Worm (Caenorhabditis elegans) whole organism, L1 larva: ENCODE measurements around the gene rnf-113.
A peak's percentile ranks its signal among the peaks of the same experiment; 100 is the strongest.

ENCODE experiments used
- C16A3.4 ChIP-seq: fragments of 150-350 bp; optimal IDR thresholded peaks from 2 replicates; lab custom pipeline; 2014; ENCODE audit warnings: missing biosample characterization, missing genetic modification characterization
- Y116A8C.19 ChIP-seq: sonication (generic microtip); optimal IDR thresholded peaks from 2 replicates; lab custom pipeline; 2016; ENCODE audit warnings: missing compliant biosample characterization, missing genetic modification characterization, borderline replicate concordance
- alr-1 ChIP-seq: fragments of 200-800 bp; sonication (Bioruptor generic); optimal IDR thresholded peaks from 2 replicates; lab custom pipeline; 2018; ENCODE audit warnings: borderline replicate concordance, mild to moderate bottlenecking, missing genetic modification characterization, missing compliant biosample characterization
- aly-2 ChIP-seq: fragments of 150-350 bp; optimal IDR thresholded peaks from 2 replicates; lab custom pipeline; 2014; ENCODE audit warnings: missing biosample characterization, missing genetic modification characterization
- blmp-1 ChIP-seq: fragments of 150-350 bp; optimal IDR thresholded peaks from 2 replicates; lab custom pipeline; 2014; ENCODE audit warnings: missing biosample characterization, missing genetic modification characterization
- ceh-63 ChIP-seq: fragments of 200-800 bp; sonication (Bioruptor generic); optimal IDR thresholded peaks from 2 replicates; lab custom pipeline; 2018; ENCODE audit warnings: mild to moderate bottlenecking, missing genetic modification characterization, missing compliant biosample characterization
- ceh-8 ChIP-seq: fragments of 200-800 bp; sonication (Bioruptor generic); optimal IDR thresholded peaks from 2 replicates; lab custom pipeline; 2018; ENCODE audit warnings: mild to moderate bottlenecking, missing genetic modification characterization, moderate library complexity, missing compliant biosample characterization
- dsc-1 ChIP-seq: sonication (generic microtip); optimal IDR thresholded peaks from 2 replicates; lab custom pipeline; 2016; ENCODE audit warnings: mild to moderate bottlenecking, missing genetic modification characterization, missing compliant biosample characterization
- efl-1 ChIP-seq, 4 experiments: fragments of 150-350 bp; optimal IDR thresholded peaks in 3 of 4; peaks in 1 of 4; 1 replicate in 1 of 4; 2 replicates in 3 of 4; lab custom pipeline; 2014; ENCODE audit warnings: missing biosample characterization in 2 of 4, missing genetic modification characterization in 2 of 4, missing genetic modification reagents in 2 of 4
- efl-3 ChIP-seq: fragments of 200-800 bp; sonication (Bioruptor generic); optimal IDR thresholded peaks from 2 replicates; lab custom pipeline; 2018; ENCODE audit warnings: mild to moderate bottlenecking, missing genetic modification characterization, missing compliant biosample characterization
- elt-3 ChIP-seq, 6 experiments: fragments of 150-350 bp in 1 of 6; sonication (generic microtip); optimal IDR thresholded peaks; 2 replicates each; lab custom pipeline; 2017 to 2018; ENCODE audit warnings: missing biosample characterization in 6 of 6, missing genetic modification characterization in 6 of 6, inconsistent platforms in 1 of 6
- fkh-10 ChIP-seq: sonication (generic microtip); optimal IDR thresholded peaks from 2 replicates; lab custom pipeline; 2017; ENCODE audit warnings: missing biosample characterization, missing genetic modification reagents, missing genetic modification characterization
- fos-1 ChIP-seq: fragments of 150-350 bp; optimal IDR thresholded peaks from 2 replicates; lab custom pipeline; 2014; ENCODE audit warnings: missing biosample characterization, missing genetic modification characterization
- grh-1 ChIP-seq: fragments of 200-800 bp; sonication (Bioruptor generic); IDR thresholded peaks from 2 replicates; pipeline ENCODE4 v1.3.6; 2022; ENCODE audit warnings: missing genetic modification reagents, missing genetic modification characterization, missing compliant biosample characterization
- hlh-17 ChIP-seq: fragments of 200-800 bp; sonication (Bioruptor generic); optimal IDR thresholded peaks from 2 replicates; lab custom pipeline; 2018; ENCODE audit warnings: missing genetic modification characterization, mild to moderate bottlenecking, missing compliant biosample characterization, moderate library complexity, borderline replicate concordance
- irx-1 ChIP-seq: sonication (generic microtip); optimal IDR thresholded peaks from 2 replicates; lab custom pipeline; 2016; ENCODE audit warnings: missing genetic modification characterization, missing compliant biosample characterization
- isw-1 ChIP-seq: fragments of 200-800 bp; sonication (Bioruptor generic); IDR thresholded peaks from 2 replicates; pipeline ENCODE4 v1.3.6; 2022; ENCODE audit warnings: missing genetic modification characterization, missing compliant biosample characterization
- jun-1 ChIP-seq: fragments of 150-350 bp; optimal IDR thresholded peaks from 2 replicates; lab custom pipeline; 2014; ENCODE audit warnings: missing biosample characterization, missing genetic modification reagents, missing genetic modification characterization
- lin-13 ChIP-seq: fragments of 150-350 bp; optimal IDR thresholded peaks from 2 replicates; lab custom pipeline; 2014; ENCODE audit warnings: missing biosample characterization, missing genetic modification reagents, missing genetic modification characterization
- lin-14 ChIP-seq: fragments of 200-800 bp; sonication (Bioruptor generic); optimal IDR thresholded peaks from 2 replicates; lab custom pipeline; 2018; ENCODE audit warnings: mild to moderate bottlenecking, missing genetic modification characterization, moderate library complexity, missing compliant biosample characterization
- lin-15B ChIP-seq: fragments of 150-350 bp; sonication (generic microtip); optimal IDR thresholded peaks from 3 replicates; lab custom pipeline; 2014; ENCODE audit warnings: missing biosample characterization, missing genetic modification characterization
- lin-39 ChIP-seq: fragments of 150-350 bp; optimal IDR thresholded peaks from 2 replicates; lab custom pipeline; 2014; ENCODE audit warnings: missing biosample characterization, missing genetic modification reagents, missing genetic modification characterization
- lsy-2 ChIP-seq, 2 experiments: fragments of 150-350 bp; optimal IDR thresholded peaks; 2 replicates each; lab custom pipeline; 2014; ENCODE audit warnings: missing biosample characterization in 2 of 2, missing genetic modification characterization in 2 of 2
- mab-9 ChIP-seq: fragments of 200-800 bp; sonication (Bioruptor generic); IDR thresholded peaks from 2 replicates; pipeline ENCODE4 v1.3.6; 2022; ENCODE audit warnings: missing genetic modification reagents, missing genetic modification characterization, missing compliant biosample characterization
- mdl-1 ChIP-seq, 2 experiments: fragments of 150-350 bp; optimal IDR thresholded peaks; 2 replicates each; lab custom pipeline; 2014 to 2017; ENCODE audit warnings: missing biosample characterization in 2 of 2, missing genetic modification characterization in 2 of 2, inconsistent platforms in 1 of 2
- mep-1 ChIP-seq: fragments of 150-350 bp; optimal IDR thresholded peaks from 2 replicates; lab custom pipeline; 2014; ENCODE audit warnings: missing biosample characterization, missing genetic modification characterization
- nhr-11 ChIP-seq: fragments of 150-350 bp; optimal IDR thresholded peaks from 2 replicates; lab custom pipeline; 2014; ENCODE audit warnings: missing biosample characterization, missing genetic modification characterization
- nhr-12 ChIP-seq: sonication (generic microtip); optimal IDR thresholded peaks from 2 replicates; lab custom pipeline; 2017; ENCODE audit warnings: missing biosample characterization, missing genetic modification characterization
- nhr-20 ChIP-seq: sonication (generic microtip); optimal IDR thresholded peaks from 2 replicates; lab custom pipeline; 2016; ENCODE audit warnings: mild to moderate bottlenecking, missing genetic modification characterization, missing compliant biosample characterization
- nhr-237 ChIP-seq: fragments of 150-350 bp; optimal IDR thresholded peaks from 2 replicates; lab custom pipeline; 2014; ENCODE audit warnings: missing biosample characterization, missing genetic modification characterization
- nhr-28 ChIP-seq: fragments of 150-350 bp; optimal IDR thresholded peaks from 2 replicates; lab custom pipeline; 2014; ENCODE audit warnings: missing biosample characterization, missing genetic modification characterization
- nhr-47 ChIP-seq: sonication (generic microtip); optimal IDR thresholded peaks from 2 replicates; lab custom pipeline; 2016; ENCODE audit warnings: mild to moderate bottlenecking, missing genetic modification characterization, moderate library complexity, missing compliant biosample characterization
- nhr-76 ChIP-seq: sonication (generic microtip); optimal IDR thresholded peaks from 2 replicates; lab custom pipeline; 2017; ENCODE audit warnings: missing biosample characterization, missing genetic modification characterization
- nhr-77 ChIP-seq: fragments of 150-350 bp; optimal IDR thresholded peaks from 2 replicates; lab custom pipeline; 2014; ENCODE audit warnings: missing biosample characterization, missing genetic modification characterization
- nhr-84 ChIP-seq: sonication (generic microtip); optimal IDR thresholded peaks from 2 replicates; lab custom pipeline; 2017; ENCODE audit warnings: missing biosample characterization, missing genetic modification characterization
- pag-3 ChIP-seq: sonication (generic microtip); optimal IDR thresholded peaks from 2 replicates; lab custom pipeline; 2017; ENCODE audit warnings: missing genetic modification characterization, mild to moderate bottlenecking, missing compliant biosample characterization, antibody characterized with exemption, borderline replicate concordance; ENCODE audit not compliant: insufficient read depth
- pax-3 ChIP-seq: fragments of 200-800 bp; sonication (Bioruptor generic); optimal IDR thresholded peaks from 2 replicates; lab custom pipeline; 2018; ENCODE audit warnings: mild to moderate bottlenecking, missing genetic modification characterization, moderate library complexity, missing compliant biosample characterization
- pqm-1 ChIP-seq: sonication (generic microtip); optimal IDR thresholded peaks from 3 replicates; lab custom pipeline; 2017; ENCODE audit warnings: missing biosample characterization, missing genetic modification characterization
- rnt-1 ChIP-seq: sonication (generic microtip); optimal IDR thresholded peaks from 2 replicates; lab custom pipeline; 2016; ENCODE audit warnings: mild to moderate bottlenecking, missing genetic modification characterization, moderate library complexity, missing compliant biosample characterization
- snpc-4 ChIP-seq: fragments of 150-350 bp; optimal IDR thresholded peaks from 2 replicates; lab custom pipeline; 2014; ENCODE audit warnings: missing biosample characterization, missing genetic modification characterization
- snu-23 ChIP-seq: sonication (generic microtip); optimal IDR thresholded peaks from 2 replicates; lab custom pipeline; 2016; ENCODE audit warnings: missing genetic modification characterization, missing compliant biosample characterization
- sox-4 ChIP-seq: sonication (generic microtip); optimal IDR thresholded peaks from 2 replicates; lab custom pipeline; 2016; ENCODE audit warnings: missing genetic modification characterization, missing compliant biosample characterization
- sptf-1 ChIP-seq: fragments of 150-350 bp; optimal IDR thresholded peaks from 2 replicates; lab custom pipeline; 2014; ENCODE audit warnings: missing biosample characterization, missing genetic modification characterization
- sup-37 ChIP-seq: fragments of 200-800 bp; sonication (Bioruptor generic); optimal IDR thresholded peaks from 2 replicates; lab custom pipeline; 2018; ENCODE audit warnings: mild to moderate bottlenecking, missing genetic modification characterization, missing compliant biosample characterization
- swsn-7 ChIP-seq: sonication (generic microtip); optimal IDR thresholded peaks from 2 replicates; lab custom pipeline; 2016; ENCODE audit warnings: missing genetic modification characterization, missing compliant biosample characterization
- tbx-2 ChIP-seq: sonication (generic microtip); optimal IDR thresholded peaks from 2 replicates; lab custom pipeline; 2016; ENCODE audit warnings: missing genetic modification characterization, missing compliant biosample characterization
- unc-30 ChIP-seq: sonication (generic microtip); optimal IDR thresholded peaks from 2 replicates; lab custom pipeline; 2017; ENCODE audit warnings: missing biosample characterization, missing genetic modification characterization
- unc-86 ChIP-seq: sonication (generic microtip); optimal IDR thresholded peaks from 2 replicates; lab custom pipeline; 2016; ENCODE audit warnings: missing genetic modification characterization, missing compliant biosample characterization
- unc-98 ChIP-seq: fragments of 200-800 bp; sonication (Bioruptor generic); IDR thresholded peaks from 2 replicates; pipeline ENCODE4 v1.3.6; 2022; ENCODE audit warnings: missing genetic modification characterization, missing compliant biosample characterization
- vab-15 ChIP-seq: sonication (generic microtip); optimal IDR thresholded peaks from 2 replicates; lab custom pipeline; 2017; ENCODE audit warnings: missing genotype, mild to moderate bottlenecking, missing genetic modification characterization, missing compliant biosample characterization
- xbp-1 ChIP-seq: sonication (generic microtip); optimal IDR thresholded peaks from 2 replicates; lab custom pipeline; 2016; ENCODE audit warnings: missing genetic modification characterization, missing compliant biosample characterization
- ztf-4 ChIP-seq: fragments of 150-350 bp; optimal IDR thresholded peaks from 2 replicates; lab custom pipeline; 2014; ENCODE audit warnings: missing biosample characterization, missing genetic modification characterization

The rnf-113 gene

DNA sequence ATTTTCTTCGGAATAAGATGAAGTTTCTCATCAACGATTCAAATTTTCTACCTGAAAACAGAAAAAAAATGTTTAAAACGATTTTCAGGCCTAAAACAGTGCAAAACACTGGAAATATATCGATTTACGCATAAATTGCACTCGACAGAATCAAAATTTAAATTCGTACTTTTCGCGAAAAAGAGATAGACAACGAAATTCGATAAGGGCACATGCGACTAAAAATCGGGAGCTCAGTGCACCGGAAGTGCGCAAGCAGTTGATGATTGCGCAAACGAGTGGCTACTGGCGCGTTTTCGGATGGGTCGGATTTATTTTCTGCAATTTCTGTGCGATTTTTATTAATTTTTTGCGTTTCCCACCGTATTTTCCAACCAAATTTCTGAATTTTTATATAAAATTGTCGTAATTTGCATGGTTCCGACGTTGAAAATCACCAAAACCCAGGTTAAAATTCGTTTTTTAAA, 50.4 kb downstream of the rnf-113 start, which contains the start of the genes Y39A1A.21 and Y39A1A.22:
Y39A1A.21 (minus strand) TSS at position 51 of the 467 bp plus-strand sequence.
Y39A1A.22 (minus strand) TSS at position 57 of the 467 bp plus-strand sequence.
- TF ChIP-seq irx-1, result peak; percentile 87
- TF ChIP-seq lin-13 (GFP tag; lab: Kevin White, UChicago), result peak; percentile 86
- no peak for TF ChIP-seq vab-15 (tag; lab: Kevin White, UChicago)
- TF ChIP-seq Y116A8C.19 (tag; lab: Kevin White, UChicago), result no peak
- peak; percentile 35 for TF ChIP-seq nhr-11 (tag; lab: Kevin White, UChicago)
- no peak for TF ChIP-seq sptf-1
- TF ChIP-seq fos-1, result peak; percentile 32
- peak; percentile 82 for TF ChIP-seq unc-86 (tag; lab: Kevin White, UChicago)
- TF ChIP-seq ztf-4 (tag; lab: Kevin White, UChicago), result peak; percentile 66
- TF ChIP-seq rnt-1 (tag; lab: Kevin White, UChicago), result peak; percentile 92
- peak; percentile 86 to 88 for TF ChIP-seq lsy-2 (tag; optimal IDR thresholded peaks at IDR 0.05; lab: Kevin White, UChicago)
- TF ChIP-seq pqm-1, result no peak
- peak; percentile 84 to 86 for TF ChIP-seq efl-1 (optimal IDR thresholded peaks at IDR 0.05; lab: Kevin White, UChicago)
- TF ChIP-seq efl-1 (GFP tag; optimal IDR thresholded peaks at IDR 0.05 in 1 of 2; lab: Kevin White, UChicago), result peak; percentile 80 to 98
- peak; percentile 78 for TF ChIP-seq isw-1 (GFP tag; lab: Robert Waterston, UW)
- peak; percentile 85 for TF ChIP-seq lin-39 (tag; lab: Kevin White, UChicago)
- TF ChIP-seq nhr-237, result no peak
- TF ChIP-seq snu-23 (GFP tag; lab: Kevin White, UChicago), result peak; percentile 90
- peak; percentile 79 for TF ChIP-seq snpc-4 (tag; lab: Kevin White, UChicago)
- TF ChIP-seq mdl-1 (tag; optimal IDR thresholded peaks at IDR 0.05; lab: Kevin White, UChicago), result peak in 1 of 2 experiments; percentile 66
- TF ChIP-seq nhr-47, result peak; percentile 93
- TF ChIP-seq unc-98 (GFP tag; lab: Robert Waterston, UW), result no peak
- TF ChIP-seq alr-1 (tag; lab: Kevin White, UChicago), result no peak
- no peak for TF ChIP-seq pag-3 (tag; lab: Kevin White, UChicago)
- no peak for TF ChIP-seq nhr-76 (tag; lab: Kevin White, UChicago)
- no peak for TF ChIP-seq nhr-84 (tag; lab: Kevin White, UChicago)
- TF ChIP-seq ceh-63 (GFP tag; lab: Kevin White, UChicago), result no peak
- no peak for TF ChIP-seq nhr-12 (tag; lab: Kevin White, UChicago)
- peak; percentile 88 for TF ChIP-seq mep-1
- TF ChIP-seq fkh-10 (GFP tag; lab: Kevin White, UChicago), result peak; percentile 87
- TF ChIP-seq hlh-17 (GFP tag; lab: Kevin White, UChicago), result no peak
- peak; percentile 70 for TF ChIP-seq sup-37
- TF ChIP-seq xbp-1, result peak; percentile 83
- TF ChIP-seq ceh-8 (GFP tag; lab: Kevin White, UChicago), result peak; percentile 60
- peak; percentile 78 for TF ChIP-seq nhr-20 (tag; lab: Kevin White, UChicago)
- no peak for TF ChIP-seq nhr-28 (tag; lab: Kevin White, UChicago)
- peak in 2 of 6 experiments; percentile 7 to 22 for TF ChIP-seq elt-3 (tag; optimal IDR thresholded peaks at IDR 0.05; lab: Kevin White, UChicago)
- TF ChIP-seq blmp-1 (tag; lab: Kevin White, UChicago), result no peak
- peak; percentile 86 for TF ChIP-seq aly-2 (tag; lab: Kevin White, UChicago)
- peak; percentile 81 for TF ChIP-seq jun-1 (tag; lab: Kevin White, UChicago)
- peak; percentile 86 for TF ChIP-seq swsn-7 (tag; lab: Kevin White, UChicago)
- no peak for TF ChIP-seq lin-14
- TF ChIP-seq lin-15B (tag; lab: Kevin White, UChicago), result peak; percentile 69
- peak; percentile 91 for TF ChIP-seq dsc-1 (tag; lab: Kevin White, UChicago)
- TF ChIP-seq unc-30 (tag; lab: Kevin White, UChicago), result no peak
- peak; percentile 46 for TF ChIP-seq efl-3 (GFP tag; lab: Kevin White, UChicago)
- TF ChIP-seq tbx-2 (tag; lab: Kevin White, UChicago), result peak; percentile 87
- peak; percentile 75 for TF ChIP-seq grh-1 (GFP tag; lab: Robert Waterston, UW)
- TF ChIP-seq nhr-77 (tag; lab: Kevin White, UChicago), result peak; percentile 84
- TF ChIP-seq mab-9 (GFP tag; lab: Robert Waterston, UW), result peak; percentile 80
- TF ChIP-seq C16A3.4, result peak; percentile 71
- peak; percentile 76 for TF ChIP-seq sox-4 (tag; lab: Kevin White, UChicago)
- peak; percentile 49 for TF ChIP-seq pax-3 (tag; lab: Kevin White, UChicago)
